Fruit fly (Drosophila melanogaster) whole organism, embryonic: ENCODE measurements around the gene CG2224.

Experiments used
- CG13287 ChIP-seq: fragments of 200-800 bp; sonication (Bioruptor generic); IDR thresholded peaks from 2 replicates; pipeline ENCODE4 v1.3.6; 2022; ENCODE audit warnings: missing biosample characterization, missing genetic modification characterization; ENCODE audit not compliant: partially characterized antibody
- CG15073 ChIP-seq: fragments of 200-800 bp; sonication (Bioruptor generic); optimal IDR thresholded peaks from 2 replicates; lab custom pipeline; 2016; ENCODE audit warnings: missing biosample characterization, missing genetic modification characterization
- CG15601 ChIP-seq: fragments of 200-800 bp; sonication (Bioruptor generic); optimal IDR thresholded peaks from 3 replicates; lab custom pipeline; 2019; ENCODE audit warnings: missing biosample characterization, mild to moderate bottlenecking, missing genetic modification characterization, moderate library complexity
- CG16813 ChIP-seq: fragments of 200-800 bp; sonication (Bioruptor generic); IDR thresholded peaks from 3 replicates; pipeline ENCODE4 v1.3.6; 2022; ENCODE audit warnings: missing biosample characterization, missing genetic modification characterization; ENCODE audit not compliant: partially characterized antibody
- CG17186 ChIP-seq: fragments of 200-800 bp; sonication (Bioruptor generic); optimal IDR thresholded peaks from 3 replicates; lab custom pipeline; 2017; ENCODE audit warnings: missing biosample characterization, missing genetic modification reagents, missing genetic modification characterization
- CG31388 ChIP-seq: fragments of 200-800 bp; sonication (Bioruptor generic); optimal IDR thresholded peaks from 2 replicates; lab custom pipeline; 2016; ENCODE audit warnings: missing biosample characterization, missing genetic modification characterization
- CG42726 ChIP-seq: fragments of 200-800 bp; sonication (Bioruptor generic); IDR thresholded peaks from 2 replicates; pipeline ENCODE4 v1.3.6; 2022; ENCODE audit warnings: missing biosample characterization, missing genetic modification characterization; ENCODE audit not compliant: partially characterized antibody
- CG4328 ChIP-seq: fragments of 200-800 bp; sonication (Bioruptor generic); optimal IDR thresholded peaks from 3 replicates; lab custom pipeline; 2017; ENCODE audit warnings: missing biosample characterization, missing genetic modification reagents, missing genetic modification characterization
- CG6791 ChIP-seq: fragments of 200-800 bp; sonication (Bioruptor generic); IDR thresholded peaks from 3 replicates; pipeline ENCODE4 v1.3.6; 2022; ENCODE audit warnings: missing biosample characterization, missing genetic modification characterization; ENCODE audit not compliant: partially characterized antibody
- CG9932 ChIP-seq: fragments of 200-800 bp; sonication (Bioruptor generic); IDR thresholded peaks from 2 replicates; pipeline ENCODE4 v1.3.6; 2022; ENCODE audit warnings: missing biosample characterization, missing genetic modification characterization
- CrebB ChIP-seq: fragments of 200-800 bp; sonication (Bioruptor generic); optimal IDR thresholded peaks from 3 replicates; lab custom pipeline; 2018; ENCODE audit warnings: missing biosample characterization, mild to moderate bottlenecking, missing genetic modification characterization
- D ChIP-seq, 2 experiments: fragments of 200-800 bp in 1 of 2; fragments of >200 bp in 1 of 2; sonication (Bioruptor generic) in 1 of 2; optimal IDR thresholded peaks; 2 replicates in 1 of 2; 3 replicates in 1 of 2; lab custom pipeline; 2017; ENCODE audit warnings: mild to moderate bottlenecking in 1 of 2, missing biosample characterization in 1 of 2, missing genetic modification characterization in 1 of 2, missing genetic modification reagents in 1 of 2
- Dll ChIP-seq: fragments of 200-800 bp; sonication (Bioruptor generic); IDR thresholded peaks from 4 replicates; pipeline ENCODE4 v1.3.6; 2022; ENCODE audit warnings: missing biosample characterization, missing genetic modification characterization; ENCODE audit not compliant: partially characterized antibody
- Dp ChIP-seq: fragments of 200-800 bp; sonication (Bioruptor generic); optimal IDR thresholded peaks from 2 replicates; lab custom pipeline; 2018; ENCODE audit warnings: missing biosample characterization, mild to moderate bottlenecking, missing genetic modification characterization, moderate library complexity
- Dref ChIP-seq: fragments of 200-800 bp; sonication (Bioruptor generic); IDR thresholded peaks from 2 replicates; pipeline ENCODE4 v1.3.6; 2022; ENCODE audit warnings: missing biosample characterization, missing genetic modification characterization
- Ets65A ChIP-seq: fragments of 200-800 bp; sonication (Bioruptor generic); peaks from one replicate; lab custom pipeline; 2016; ENCODE audit warnings: missing biosample characterization, missing genetic modification characterization
- MBD-R2 ChIP-seq: fragments of 200-800 bp; sonication (Bioruptor generic); IDR thresholded peaks from 2 replicates; pipeline ENCODE4 v1.3.6; 2022; ENCODE audit warnings: missing biosample characterization, missing genetic modification characterization
- MESR4 ChIP-seq: fragments of 200-800 bp; sonication (Bioruptor generic); optimal IDR thresholded peaks from 2 replicates; lab custom pipeline; 2018; ENCODE audit warnings: missing biosample characterization, mild to moderate bottlenecking, missing genetic modification characterization, moderate library complexity
- Scr ChIP-seq: fragments of 200-800 bp; sonication (Bioruptor generic); IDR thresholded peaks from 2 replicates; pipeline ENCODE4 v1.3.6; 2022; ENCODE audit warnings: missing biosample characterization, missing genetic modification characterization; ENCODE audit not compliant: partially characterized antibody
- bbx ChIP-seq: fragments of 200-800 bp; sonication (Bioruptor generic); IDR thresholded peaks from 2 replicates; pipeline ENCODE4 v1.3.6; 2022; ENCODE audit warnings: missing biosample characterization, missing genetic modification characterization; ENCODE audit not compliant: partially characterized antibody
- cas ChIP-seq: fragments of 200-800 bp; sonication (Bioruptor generic); IDR thresholded peaks from 2 replicates; pipeline ENCODE4 v1.3.6; 2022; ENCODE audit warnings: missing biosample characterization, missing genetic modification characterization
- chinmo ChIP-seq: fragments of 200-800 bp; sonication (Bioruptor generic); IDR thresholded peaks from 4 replicates; pipeline ENCODE4 v1.3.6; 2022; ENCODE audit warnings: missing biosample characterization, missing genetic modification characterization; ENCODE audit not compliant: partially characterized antibody
- chm ChIP-seq: fragments of 200-800 bp; sonication (Bioruptor generic); IDR thresholded peaks from 2 replicates; pipeline ENCODE4 v1.3.6; 2022; ENCODE audit warnings: missing biosample characterization, missing genetic modification characterization
- crp ChIP-seq, 2 experiments: fragments of 200-800 bp; sonication (Bioruptor generic); optimal IDR thresholded peaks; 2 replicates in 1 of 2; 3 replicates in 1 of 2; lab custom pipeline; 2017; ENCODE audit warnings: missing biosample characterization in 2 of 2, missing genetic modification characterization in 2 of 2, mild to moderate bottlenecking in 1 of 2, moderate library complexity in 1 of 2
- gfzf ChIP-seq: fragments of 200-800 bp; sonication (Bioruptor generic); optimal IDR thresholded peaks from 2 replicates; lab custom pipeline; 2016; ENCODE audit warnings: missing biosample characterization, mild to moderate bottlenecking, missing genetic modification characterization, moderate library complexity
- hb ChIP-seq: fragments of 200-800 bp; sonication (Bioruptor generic); IDR thresholded peaks from 3 replicates; pipeline ENCODE4 v1.3.6; 2022; ENCODE audit warnings: missing biosample characterization, missing genetic modification characterization; ENCODE audit not compliant: partially characterized antibody
- inv ChIP-seq: fragments of 200-800 bp; sonication (Bioruptor generic); IDR thresholded peaks from 2 replicates; pipeline ENCODE4 v1.3.6; 2022; ENCODE audit warnings: missing biosample characterization, missing genetic modification characterization; ENCODE audit not compliant: partially characterized antibody
- kah ChIP-seq: fragments of 200-800 bp; sonication (Bioruptor generic); optimal IDR thresholded peaks from 2 replicates; lab custom pipeline; 2018; ENCODE audit warnings: missing biosample characterization, mild to moderate bottlenecking, missing genetic modification characterization
- klu ChIP-seq: fragments of 200-800 bp; sonication (Bioruptor generic); IDR thresholded peaks from 2 replicates; pipeline ENCODE4 v1.3.6; 2022; ENCODE audit warnings: missing biosample characterization, missing genetic modification characterization
- knrl ChIP-seq: fragments of 200-800 bp; sonication (Bioruptor generic); IDR thresholded peaks from 3 replicates; pipeline ENCODE4 v1.3.6; 2022; ENCODE audit warnings: missing biosample characterization, missing genetic modification characterization; ENCODE audit not compliant: partially characterized antibody
- mld ChIP-seq: fragments of 200-800 bp; sonication (Bioruptor generic); IDR thresholded peaks from 3 replicates; pipeline ENCODE4 v1.3.6; 2022; ENCODE audit warnings: missing biosample characterization, missing genetic modification characterization; ENCODE audit not compliant: partially characterized antibody
- nerfin-2 ChIP-seq: fragments of 200-800 bp; sonication (Bioruptor generic); IDR thresholded peaks from 2 replicates; pipeline ENCODE4 v1.3.6; 2022; ENCODE audit warnings: missing biosample characterization, missing genetic modification characterization; ENCODE audit not compliant: partially characterized antibody
- sr ChIP-seq: fragments of 200-800 bp; sonication (Bioruptor generic); IDR thresholded peaks from 3 replicates; pipeline ENCODE4 v1.3.6; 2022; ENCODE audit warnings: missing biosample characterization, missing genetic modification characterization
- stwl ChIP-seq: fragments of 200-800 bp; sonication (Bioruptor generic); optimal IDR thresholded peaks from 3 replicates; lab custom pipeline; 2018; ENCODE audit warnings: missing biosample characterization, mild to moderate bottlenecking, missing genetic modification characterization, moderate library complexity
- sug ChIP-seq: fragments of 200-800 bp; optimal IDR thresholded peaks from 2 replicates; lab custom pipeline; 2019; ENCODE audit warnings: missing biosample characterization, mild to moderate bottlenecking, missing genetic modification characterization, moderate library complexity
- unc-4 ChIP-seq: fragments of 200-800 bp; sonication (Bioruptor generic); IDR thresholded peaks from 2 replicates; pipeline ENCODE4 v1.3.6; 2022; ENCODE audit warnings: missing biosample characterization, missing genetic modification characterization; ENCODE audit not compliant: partially characterized antibody

Gene CG2224

dm6 chr3R:30459066-30459935 is at the start of gene CG2224, which contains the start of gene CDase (continued):
- TF ChIP-seq CG9932 (GFP tag; lab: Robert Waterston, UW) (no peak), sug (peak; percentile 90), MESR4 (GFP tag; lab: Kevin White, UChicago) (peak; percentile 56), CG6791 (GFP tag; lab: Robert Waterston, UW) (peak; percentile 92), CG16813 (GFP tag; lab: Robert Waterston, UW) (peak; percentile 84), klu (0 out of 2 replicates have a peak, but pooled peaks have one; percentile 14), nerfin-2 (GFP tag; lab: Robert Waterston, UW) (peak; percentile 87), Dll (GFP tag; lab: Robert Waterston, UW) (peak; percentile 91), crp (GFP tag; optimal IDR thresholded peaks at IDR 0.05; lab: Kevin White, UChicago) (peak; percentile 89 to 99), Ets65A (GFP tag; lab: Kevin White, UChicago) (peak; percentile 35), kah (GFP tag; lab: Kevin White, UChicago) (no peak), CG4328 (no peak), Dp (peak; percentile 74), CG15073 (GFP tag; lab: Kevin White, UChicago) (no peak), cas (GFP tag; lab: Robert Waterston, UW) (no peak), bbx (GFP tag; lab: Robert Waterston, UW) (peak; percentile 94), Scr (GFP tag; lab: Robert Waterston, UW) (peak; percentile 89), CG42726 (peak; percentile 59; the same call in 1 of the 2 replicates), CG13287 (GFP tag; lab: Robert Waterston, UW) (peak; percentile 97), MBD-R2 (GFP tag; lab: Robert Waterston, UW) (peak; percentile 89), unc-4 (GFP tag; lab: Robert Waterston, UW) (peak; percentile 96), CG15601 (tag; lab: Kevin White, UChicago) (no peak), gfzf (GFP tag; lab: Kevin White, UChicago) (peak; percentile 54), inv (GFP tag; lab: Robert Waterston, UW) (peak; percentile 72), CrebB (tag; lab: Kevin White, UChicago) (peak; percentile 3), stwl (tag; lab: Kevin White, UChicago) (peak; percentile 47), chm (GFP tag; lab: Robert Waterston, UW) (no peak), chinmo (GFP tag; lab: Robert Waterston, UW) (peak; percentile 96), knrl (GFP tag; lab: Robert Waterston, UW) (peak; percentile 77), sr (GFP tag; lab: Robert Waterston, UW) (peak; percentile 77; the same call in 2 of the 3 replicates), CG31388 (GFP tag; lab: Kevin White, UChicago) (no peak), Dref (peak; percentile 97), D (optimal IDR thresholded peaks at IDR 0.05; lab: Kevin White, UChicago) (peak; percentile 48), D (GFP tag; optimal IDR thresholded peaks at IDR 0.05; lab: Kevin White, UChicago) (no peak), hb (GFP tag; lab: Robert Waterston, UW) (peak; percentile 82), mld (GFP tag; lab: Robert Waterston, UW) (peak; percentile 79), CG17186 (peak; percentile 8)
